Worm (Caenorhabditis elegans): ENCODE results near the gene F12D9.2.

ce11 chrX:8674514-8674913 lies 27.6 kb upstream of the F12D9.2 start:
- TF ChIP-seq aly-2 (tag; optimal IDR thresholded peaks at IDR 0.05) (no peak), ceh-82 (tag; optimal IDR thresholded peaks at IDR 0.05) (no peak), mdl-1 (tag; optimal IDR thresholded peaks at IDR 0.05) (peak; percentile 44), ama-1 (optimal IDR thresholded peaks at IDR 0.05) (no peak), fos-1 (tag; optimal IDR thresholded peaks at IDR 0.05) (no peak), unc-62 (GFP tag; optimal IDR thresholded peaks at IDR 0.05) (no peak), elt-1 (tag; optimal IDR thresholded peaks at IDR 0.05) (no peak), nhr-12 (tag; optimal IDR thresholded peaks at IDR 0.05) (no peak), lin-39 (tag; optimal IDR thresholded peaks at IDR 0.05) (no peak), ceh-28 (tag; optimal IDR thresholded peaks at IDR 0.05) (no peak), daf-12 (tag; optimal IDR thresholded peaks at IDR 0.05) (no peak), egl-5 (tag; optimal IDR thresholded peaks at IDR 0.05) (no peak)
